Fruit fly (Drosophila melanogaster) whole organism, pupa: ENCODE measurements around the gene Pomp.

Source experiments
- CG10348 ChIP-seq: fragments of 200-800 bp; sonication (Bioruptor generic); IDR thresholded peaks from 2 replicates; pipeline ENCODE4 v1.3.6; 2022; ENCODE audit warnings: missing biosample characterization, missing genetic modification characterization
- CG12605 ChIP-seq: fragments of 200-800 bp; sonication (Bioruptor generic); IDR thresholded peaks from 2 replicates; pipeline ENCODE4 v1.3.6; 2022; ENCODE audit warnings: missing biosample characterization, missing genetic modification characterization
- CG13204 ChIP-seq: fragments of 200-800 bp; sonication (Bioruptor generic); optimal IDR thresholded peaks from 2 replicates; lab custom pipeline; 2018; ENCODE audit warnings: missing biosample characterization, mild to moderate bottlenecking, missing genetic modification characterization, moderate library complexity
- CG14655 ChIP-seq: fragments of 200-800 bp; sonication (Bioruptor generic); optimal IDR thresholded peaks from 3 replicates; lab custom pipeline; 2017; ENCODE audit warnings: mild to moderate bottlenecking, missing biosample characterization, missing genetic modification reagents, missing genetic modification characterization
- CG15710 ChIP-seq: fragments of 200-800 bp; sonication (Bioruptor generic); optimal IDR thresholded peaks from 2 replicates; lab custom pipeline; 2018; ENCODE audit warnings: missing biosample characterization, mild to moderate bottlenecking, missing genetic modification characterization, moderate library complexity
- CG17806 ChIP-seq: fragments of 200-800 bp; sonication (Bioruptor generic); optimal IDR thresholded peaks from 2 replicates; lab custom pipeline; 2018; ENCODE audit warnings: missing biosample characterization, mild to moderate bottlenecking, missing genetic modification characterization, moderate library complexity
- CG32121 ChIP-seq: fragments of 200-800 bp; sonication (Bioruptor generic); IDR thresholded peaks from 2 replicates; pipeline ENCODE4 v1.3.6; 2022; ENCODE audit warnings: missing biosample characterization, missing genetic modification characterization
- CG34367 ChIP-seq: fragments of 200-800 bp; sonication (Bioruptor generic); optimal IDR thresholded peaks from 2 replicates; lab custom pipeline; 2018; ENCODE audit warnings: missing biosample characterization, mild to moderate bottlenecking, missing genetic modification characterization
- CG4496 ChIP-seq: fragments of 200-800 bp; sonication (Bioruptor generic); IDR thresholded peaks from 3 replicates; pipeline ENCODE4 v1.3.6; 2022; ENCODE audit warnings: missing biosample characterization, missing genetic modification characterization
- CG8159 ChIP-seq: fragments of 200-800 bp; sonication (Bioruptor generic); optimal IDR thresholded peaks from 3 replicates; lab custom pipeline; 2018; ENCODE audit warnings: missing biosample characterization, mild to moderate bottlenecking, missing genetic modification characterization, moderate library complexity
- CG8301 ChIP-seq: fragments of 200-800 bp; sonication (Bioruptor generic); optimal IDR thresholded peaks from 2 replicates; lab custom pipeline; 2018; ENCODE audit warnings: missing biosample characterization, mild to moderate bottlenecking, missing genetic modification characterization
- CG9948 ChIP-seq: fragments of 200-800 bp; sonication (Bioruptor generic); optimal IDR thresholded peaks from 2 replicates; lab custom pipeline; 2018; ENCODE audit warnings: missing biosample characterization, mild to moderate bottlenecking, missing genetic modification characterization, moderate library complexity
- D1 ChIP-seq: fragments of 200-800 bp; sonication (Bioruptor generic); optimal IDR thresholded peaks from 2 replicates; lab custom pipeline; 2018; ENCODE audit warnings: missing biosample characterization, mild to moderate bottlenecking, missing genetic modification characterization, moderate library complexity
- EcR ChIP-seq: fragments of 200-800 bp; sonication (Bioruptor generic); optimal IDR thresholded peaks from 3 replicates; lab custom pipeline; 2019; ENCODE audit warnings: missing biosample characterization, missing genetic modification characterization, mild to moderate bottlenecking, moderate library complexity, missing genetic modification reagents
- Ets98B ChIP-seq: fragments of 200-800 bp; sonication (Bioruptor generic); IDR thresholded peaks from 2 replicates; pipeline ENCODE4 v1.3.6; 2022; ENCODE audit warnings: missing biosample characterization, missing genetic modification characterization
- Pif1A ChIP-seq: fragments of 200-800 bp; sonication (Bioruptor generic); optimal IDR thresholded peaks from 3 replicates; lab custom pipeline; 2016; ENCODE audit warnings: missing biosample characterization, missing genetic modification characterization
- Pif1B ChIP-seq: fragments of 200-800 bp; sonication (Bioruptor generic); optimal IDR thresholded peaks from 3 replicates; lab custom pipeline; 2016; ENCODE audit warnings: missing biosample characterization, missing genetic modification characterization
- Snoo ChIP-seq: fragments of 200-800 bp; sonication (Bioruptor generic); optimal IDR thresholded peaks from 3 replicates; lab custom pipeline; 2017; ENCODE audit warnings: missing biosample characterization, mild to moderate bottlenecking, missing genetic modification characterization, inconsistent platforms
- fd96Ca ChIP-seq: fragments of 200-800 bp; sonication (Bioruptor generic); IDR thresholded peaks from 3 replicates; pipeline ENCODE4 v1.3.6; 2022; ENCODE audit warnings: missing biosample characterization, missing genetic modification characterization
- gl ChIP-seq: fragments of 200-800 bp; sonication (Bioruptor generic); optimal IDR thresholded peaks from 2 replicates; lab custom pipeline; 2018; ENCODE audit warnings: missing biosample characterization, mild to moderate bottlenecking, missing genetic modification characterization
- rn ChIP-seq: fragments of 200-800 bp; sonication (Bioruptor generic); IDR thresholded peaks from 2 replicates; pipeline ENCODE4 v1.3.6; 2022; ENCODE audit warnings: missing biosample characterization, missing genetic modification characterization

The Pomp gene

dm6 chr2L:20787271-20787791, at the start of gene Pomp:
Gene Pomp (plus strand): TSS chr2L:20787656.
- TF ChIP-seq fd96Ca (GFP tag; lab: Robert Waterston, UW) (peak; percentile 79), CG32121 (peak; percentile 76), CG34367 (tag; lab: Kevin White, UChicago) (peak; percentile 30), gl (tag; lab: Kevin White, UChicago) (peak; percentile 11), D1 (peak; percentile 71), rn (GFP tag; lab: Robert Waterston, UW) (peak; percentile 45; the same call in 1 of the 2 replicates), Pif1A (GFP tag; lab: Kevin White, UChicago) (peak; percentile 78), CG14655 (GFP tag; lab: Kevin White, UChicago) (no peak), Ets98B (GFP tag; lab: Robert Waterston, UW) (peak; percentile 87), Pif1B (GFP tag; lab: Kevin White, UChicago) (peak; percentile 74), CG13204 (GFP tag; lab: Kevin White, UChicago) (no peak), CG15710 (tag; lab: Kevin White, UChicago) (peak; percentile 26), CG9948 (tag; lab: Kevin White, UChicago) (peak; percentile 60), EcR (GFP tag; lab: Kevin White, UChicago) (no peak), CG4496 (peak; percentile 90), CG17806 (tag; lab: Kevin White, UChicago) (peak; percentile 70), CG8159 (peak; percentile 71), CG12605 (GFP tag; lab: Robert Waterston, UW) (peak; percentile 79; the same call in 1 of the 2 replicates), CG10348 (GFP tag; lab: Robert Waterston, UW) (no peak), Snoo (peak; percentile 71), CG8301 (tag; lab: Kevin White, UChicago) (peak; percentile 74)

dm6 chr2L:20752160-20752559, 35.3 kb upstream of the Pomp start, which contains the start of the genes Amacr and Ns4:
Gene Amacr (minus strand): TSS chr2L:20752341.
Gene Ns4 (plus strand): TSS chr2L:20752476.
- TF ChIP-seq CG14655 (GFP tag; lab: Kevin White, UChicago): no peak
- peak; percentile 37 for TF ChIP-seq CG34367 (tag; lab: Kevin White, UChicago)
- peak; percentile 80 for TF ChIP-seq fd96Ca (GFP tag; lab: Robert Waterston, UW)
- no peak for TF ChIP-seq CG13204 (GFP tag; lab: Kevin White, UChicago)
- peak; percentile 45 for TF ChIP-seq CG17806 (tag; lab: Kevin White, UChicago)
- TF ChIP-seq Snoo: peak; percentile 71
- peak; percentile 52 for TF ChIP-seq gl (tag; lab: Kevin White, UChicago)
- peak; percentile 61 for TF ChIP-seq CG15710 (tag; lab: Kevin White, UChicago)
- peak; percentile 65 for TF ChIP-seq Ets98B (GFP tag; lab: Robert Waterston, UW)
- no peak for TF ChIP-seq Pif1A (GFP tag; lab: Kevin White, UChicago)
- no peak; the same call in 1 of the 2 replicates for TF ChIP-seq rn (GFP tag; lab: Robert Waterston, UW)
- TF ChIP-seq CG9948 (tag; lab: Kevin White, UChicago): peak; percentile 44
- TF ChIP-seq CG12605 (GFP tag; lab: Robert Waterston, UW): peak; percentile 52; the same call in 1 of the 2 replicates
- peak; percentile 71 for TF ChIP-seq CG32121
- no peak for TF ChIP-seq D1
- no peak for TF ChIP-seq Pif1B (GFP tag; lab: Kevin White, UChicago)
- no peak for TF ChIP-seq CG10348 (GFP tag; lab: Robert Waterston, UW)
- peak; percentile 60 for TF ChIP-seq CG8301 (tag; lab: Kevin White, UChicago)
- peak; percentile 55 for TF ChIP-seq CG8159
- TF ChIP-seq CG4496: peak; percentile 76
- TF ChIP-seq EcR (GFP tag; lab: Kevin White, UChicago): no peak

- TF ChIP-seq CG12605 (GFP tag; lab: Robert Waterston, UW) (no peak), Snoo (peak; percentile 7)
Measured at dm6 chr2L:20757808-20758187, 29.7 kb upstream of the Pomp start, which contains the start of the genes Rhau and dia. Gene Rhau (minus strand): TSS chr2L:20757985. Gene dia (plus strand): TSS chr2L:20758144.

dm6 chr2L:20758188-20758846, 29.1 kb upstream of the Pomp start:
- TF ChIP-seq CG8301 (tag; lab: Kevin White, UChicago) (peak; percentile 44), D1 (no peak), CG15710 (tag; lab: Kevin White, UChicago) (no peak), CG34367 (tag; lab: Kevin White, UChicago) (no peak), CG14655 (GFP tag; lab: Kevin White, UChicago) (no peak), Snoo (no peak), CG17806 (tag; lab: Kevin White, UChicago) (no peak), EcR (GFP tag; lab: Kevin White, UChicago) (no peak), Pif1A (GFP tag; lab: Kevin White, UChicago) (no peak), CG8159 (no peak), rn (GFP tag; lab: Robert Waterston, UW) (no peak), CG32121 (no peak), CG4496 (peak; percentile 72; the same call in 2 of the 3 replicates), CG9948 (tag; lab: Kevin White, UChicago) (no peak), Pif1B (GFP tag; lab: Kevin White, UChicago) (no peak), CG13204 (GFP tag; lab: Kevin White, UChicago) (no peak), Ets98B (GFP tag; lab: Robert Waterston, UW) (peak; percentile 77), gl (tag; lab: Kevin White, UChicago) (no peak), CG12605 (GFP tag; lab: Robert Waterston, UW) (peak; percentile 67), CG10348 (GFP tag; lab: Robert Waterston, UW) (no peak), fd96Ca (GFP tag; lab: Robert Waterston, UW) (peak; percentile 74)
